Fruit fly (Drosophila melanogaster): ENCODE results near the gene CG4271.

- no peak for TF ChIP-seq CTCF (optimal IDR thresholded peaks at IDR 0.05)
- no peak for TF ChIP-seq CG8478 (optimal IDR thresholded peaks at IDR 0.05)
Observed at dm6 chr2L:2284863-2285262, at the start of gene CG4271.

All from S2 (cell line).